Fruit fly (Drosophila melanogaster): ENCODE results near the gene CG14322.

DNA sequence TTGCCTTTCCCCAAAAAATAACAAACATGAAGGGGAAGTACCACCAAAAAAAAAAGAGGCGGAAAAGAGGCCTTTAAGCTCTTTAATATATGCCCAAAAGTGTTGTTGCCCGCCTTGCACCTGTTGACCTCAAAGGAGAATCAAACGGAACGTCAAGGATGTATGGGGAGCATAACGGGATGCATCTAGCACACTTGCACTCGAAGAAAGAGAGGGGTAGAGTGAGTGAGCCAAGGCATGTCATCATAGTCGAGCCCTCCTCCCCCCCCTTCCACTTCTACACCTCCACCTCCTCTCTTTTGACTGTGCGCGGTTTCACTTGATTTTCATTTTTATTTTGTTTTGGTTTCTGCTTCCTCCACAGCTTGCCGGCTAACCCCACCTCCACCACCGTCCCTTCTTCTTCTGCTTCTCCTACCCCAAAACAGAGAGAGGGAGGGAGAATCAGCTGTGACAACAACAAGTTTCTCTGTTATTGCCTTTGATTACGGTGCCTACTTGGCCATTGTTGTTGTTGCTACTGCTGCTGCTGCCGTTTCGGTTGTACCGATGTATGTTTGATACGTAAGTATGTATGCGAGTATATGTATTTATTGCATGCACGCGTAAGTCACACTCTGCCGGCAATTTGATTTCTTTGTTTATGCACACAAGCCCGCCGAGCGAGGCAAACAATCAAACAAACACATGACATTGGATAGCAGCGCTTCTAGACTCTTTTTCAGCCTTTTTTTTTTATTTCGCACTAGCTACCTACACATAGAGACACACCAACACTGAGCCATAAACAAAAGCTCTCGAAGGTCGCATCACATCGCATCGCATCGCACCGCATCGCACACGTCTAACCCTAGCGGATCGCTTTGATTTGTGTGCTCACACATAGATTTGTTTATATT, 65.4 kb downstream of the CG14322 start:
- TF ChIP-seq Dll (optimal IDR thresholded peaks at IDR 0.05) = no peak
- TF ChIP-seq CG8478 (optimal IDR thresholded peaks at IDR 0.05) = no peak
- no peak for TF ChIP-seq usp (GFP tag; optimal IDR thresholded peaks at IDR 0.05)
- no peak for TF ChIP-seq EcR (GFP tag; optimal IDR thresholded peaks at IDR 0.05)
- no peak for TF ChIP-seq psq (optimal IDR thresholded peaks at IDR 0.05)

Data from whole organism.